Worm (Caenorhabditis elegans) whole organism, L2 larva: Measurements from ENCODE around the gene sdn-1.

Experiments used
- C34F6.9 ChIP-seq: fragments of 150-350 bp; optimal IDR thresholded peaks from 2 replicates; lab custom pipeline; 2014; ENCODE audit warnings: missing biosample characterization, missing genetic modification characterization
- F13H6.1 ChIP-seq: sonication (generic microtip); optimal IDR thresholded peaks from 2 replicates; lab custom pipeline; 2016; ENCODE audit warnings: missing genetic modification characterization, missing compliant biosample characterization
- R02D3.7 ChIP-seq: fragments of 150-350 bp; optimal IDR thresholded peaks from 2 replicates; lab custom pipeline; 2014; ENCODE audit warnings: missing biosample characterization, missing genetic modification characterization
- Y55F3AM.14 ChIP-seq: fragments of 200-800 bp; sonication (Bioruptor generic); optimal IDR thresholded peaks from 2 replicates; lab custom pipeline; 2018; ENCODE audit warnings: mild to moderate bottlenecking, missing genetic modification characterization, missing compliant biosample characterization
- ZK546.5 ChIP-seq: sonication (generic microtip); optimal IDR thresholded peaks from 2 replicates; lab custom pipeline; 2017; ENCODE audit warnings: missing biosample characterization, missing genetic modification characterization
- ama-1 ChIP-seq: fragments of 150-350 bp; optimal IDR thresholded peaks from 2 replicates; lab custom pipeline; 2018; ENCODE audit warnings: inconsistent platforms
- blmp-1 ChIP-seq: sonication (generic microtip); optimal IDR thresholded peaks from 2 replicates; lab custom pipeline; 2017; ENCODE audit warnings: missing genetic modification characterization, mild to moderate bottlenecking, missing compliant biosample characterization, antibody characterized with exemption, moderate library complexity; ENCODE audit not compliant: insufficient read depth
- ceh-16 ChIP-seq: fragments of 150-350 bp; optimal IDR thresholded peaks from 2 replicates; lab custom pipeline; 2014; ENCODE audit warnings: missing biosample characterization, missing genetic modification characterization
- ceh-82 ChIP-seq: fragments of 150-350 bp; optimal IDR thresholded peaks from 2 replicates; lab custom pipeline; 2014; ENCODE audit warnings: missing biosample characterization, missing genetic modification characterization
- elt-1 ChIP-seq: fragments of 150-350 bp; optimal IDR thresholded peaks from 2 replicates; lab custom pipeline; 2014; ENCODE audit warnings: missing biosample characterization, missing genetic modification characterization
- fos-1 ChIP-seq: fragments of 150-350 bp; optimal IDR thresholded peaks from 2 replicates; lab custom pipeline; 2014; ENCODE audit warnings: missing biosample characterization, missing genetic modification characterization
- lin-11 ChIP-seq: fragments of 150-350 bp; sonication (generic microtip); optimal IDR thresholded peaks from 2 replicates; lab custom pipeline; 2014; ENCODE audit warnings: missing biosample characterization, missing genetic modification characterization, inconsistent platforms, mixed read lengths
- lin-39 ChIP-seq: fragments of 150-350 bp; optimal IDR thresholded peaks from 2 replicates; lab custom pipeline; 2014; ENCODE audit warnings: missing biosample characterization, missing genetic modification reagents, missing genetic modification characterization
- lsy-2 ChIP-seq, 2 experiments: fragments of 150-350 bp in 1 of 2; sonication (generic microtip) in 1 of 2; optimal IDR thresholded peaks; 2 replicates each; lab custom pipeline; 2014 to 2017; ENCODE audit warnings: missing biosample characterization in 2 of 2, missing genetic modification characterization in 2 of 2
- mab-5 ChIP-seq: fragments of 150-350 bp; optimal IDR thresholded peaks from 2 replicates; lab custom pipeline; 2014; ENCODE audit warnings: missing biosample characterization, missing genetic modification characterization
- mbf-1 ChIP-seq: sonication (generic microtip); optimal IDR thresholded peaks from 2 replicates; lab custom pipeline; 2017; ENCODE audit warnings: missing biosample characterization, missing genetic modification characterization
- mdl-1 ChIP-seq, 2 experiments: fragments of 150-350 bp in 1 of 2; sonication (generic microtip) in 1 of 2; optimal IDR thresholded peaks; 2 replicates each; lab custom pipeline; 2017; ENCODE audit warnings: missing biosample characterization in 2 of 2, missing genetic modification characterization in 2 of 2
- nhr-12 ChIP-seq: fragments of 150-350 bp; optimal IDR thresholded peaks from 2 replicates; lab custom pipeline; 2014; ENCODE audit warnings: missing biosample characterization, missing genetic modification characterization
- nhr-129 ChIP-seq: fragments of 150-350 bp; optimal IDR thresholded peaks from 2 replicates; lab custom pipeline; 2014; ENCODE audit warnings: missing biosample characterization, missing genetic modification characterization
- nhr-21 ChIP-seq: fragments of 150-350 bp; optimal IDR thresholded peaks from 2 replicates; lab custom pipeline; 2014; ENCODE audit warnings: missing biosample characterization, missing genetic modification characterization
- nhr-23 ChIP-seq: fragments of 150-350 bp; optimal IDR thresholded peaks from 2 replicates; lab custom pipeline; 2014; ENCODE audit warnings: missing biosample characterization, missing genetic modification reagents, missing genetic modification characterization
- nhr-237 ChIP-seq: fragments of 150-350 bp; optimal IDR thresholded peaks from 2 replicates; lab custom pipeline; 2014; ENCODE audit warnings: missing biosample characterization, missing genetic modification characterization
- nhr-25 ChIP-seq: fragments of 150-350 bp; sonication (generic microtip); optimal IDR thresholded peaks from 3 replicates; lab custom pipeline; 2014; ENCODE audit warnings: missing biosample characterization, missing genetic modification characterization
- nhr-77 ChIP-seq: fragments of 150-350 bp; optimal IDR thresholded peaks from 2 replicates; lab custom pipeline; 2014; ENCODE audit warnings: missing biosample characterization, missing genetic modification characterization
- sem-4 ChIP-seq: fragments of 150-350 bp; optimal IDR thresholded peaks from 2 replicates; lab custom pipeline; 2014; ENCODE audit warnings: missing biosample characterization, missing genetic modification reagents, missing genetic modification characterization
- sma-3 ChIP-seq: sonication (generic microtip); optimal IDR thresholded peaks from 2 replicates; lab custom pipeline; 2016; ENCODE audit warnings: missing genetic modification reagents, missing genetic modification characterization, missing compliant biosample characterization
- sma-9 ChIP-seq, 2 experiments: fragments of 150-350 bp in 1 of 2; sonication (generic microtip) in 1 of 2; optimal IDR thresholded peaks; 2 replicates each; lab custom pipeline; 2014 to 2016; ENCODE audit warnings: missing genetic modification characterization in 2 of 2, mild to moderate bottlenecking in 1 of 2, missing biosample characterization in 1 of 2, missing compliant biosample characterization in 1 of 2, missing genetic modification reagents in 1 of 2, moderate library complexity in 1 of 2
- snpc-4 ChIP-seq: fragments of 150-350 bp; optimal IDR thresholded peaks from 2 replicates; lab custom pipeline; 2014; ENCODE audit warnings: missing biosample characterization, missing genetic modification characterization
- unc-55 ChIP-seq: fragments of 150-350 bp; sonication (generic microtip); optimal IDR thresholded peaks from 3 replicates; lab custom pipeline; 2014; ENCODE audit warnings: missing biosample characterization, missing genetic modification reagents, missing genetic modification characterization
- unc-62 ChIP-seq: fragments of 150-350 bp; optimal IDR thresholded peaks from 2 replicates; lab custom pipeline; 2014; ENCODE audit warnings: missing biosample characterization, missing genetic modification reagents, missing genetic modification characterization
- zag-1 ChIP-seq: fragments of 150-350 bp; optimal IDR thresholded peaks from 2 replicates; lab custom pipeline; 2014; ENCODE audit warnings: missing biosample characterization, missing genetic modification characterization
- ztf-11 ChIP-seq: sonication (generic microtip); optimal IDR thresholded peaks from 2 replicates; lab custom pipeline; 2017; ENCODE audit warnings: missing biosample characterization, missing genetic modification characterization
- ztf-4 ChIP-seq: fragments of 150-350 bp; optimal IDR thresholded peaks from 2 replicates; lab custom pipeline; 2014; ENCODE audit warnings: missing biosample characterization, missing genetic modification characterization

The sdn-1 gene

DNA sequence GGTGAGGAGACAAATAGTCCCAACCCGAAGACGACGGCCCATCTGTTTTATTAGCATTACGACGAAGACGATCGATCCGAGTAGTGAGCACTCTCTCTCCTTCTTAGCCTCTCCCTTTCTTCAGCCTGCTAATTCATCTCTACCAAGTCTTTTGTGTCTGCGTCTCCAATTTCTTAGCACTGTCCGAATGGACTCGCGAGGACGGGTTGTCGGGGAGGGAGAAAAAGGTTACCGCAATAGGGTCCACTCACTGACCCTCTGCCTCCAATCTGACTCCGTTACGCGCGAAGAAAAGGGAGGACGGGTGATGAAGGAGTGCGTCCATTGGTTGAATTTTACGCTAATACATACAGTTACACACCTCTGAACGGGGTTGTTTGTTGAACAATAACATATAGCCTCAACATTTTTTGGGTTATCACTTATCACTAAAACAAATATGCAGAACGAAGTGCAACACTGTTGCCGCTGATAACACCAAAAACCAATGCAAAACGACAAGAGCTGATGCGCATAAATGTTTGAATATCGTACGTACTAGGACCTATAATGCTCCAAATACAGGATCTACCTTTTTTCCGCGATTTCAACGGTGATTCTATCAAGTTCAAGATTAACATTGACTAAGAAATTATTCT lies 4.5 kb upstream of the sdn-1 start:
- TF ChIP-seq C34F6.9 (tag; lab: Kevin White, UChicago) (peak; percentile 50), Y55F3AM.14 (no peak), lin-39 (peak; percentile 31), unc-55 (GFP tag; lab: Kevin White, UChicago) (peak; percentile 12), ama-1 (lab: Kevin White, UChicago) (no peak), ceh-16 (tag; lab: Kevin White, UChicago) (peak; percentile 57), lsy-2 (tag; optimal IDR thresholded peaks at IDR 0.05; lab: Kevin White, UChicago) (peak in 1 of 2 experiments; percentile 12), elt-1 (tag; lab: Kevin White, UChicago) (no peak), mab-5 (tag; lab: Kevin White, UChicago) (peak; percentile 8), fos-1 (tag; lab: Kevin White, UChicago) (peak; percentile 25), F13H6.1 (peak; percentile 57), nhr-129 (tag; lab: Kevin White, UChicago) (peak; percentile 43), ztf-11 (tag; lab: Kevin White, UChicago) (no peak), lin-11 (tag; lab: Kevin White, UChicago) (no peak), sma-9 (GFP tag; optimal IDR thresholded peaks at IDR 0.05; lab: Kevin White, UChicago) (peak; percentile 35), sma-9 (tag; optimal IDR thresholded peaks at IDR 0.05; lab: Kevin White, UChicago) (no peak)
- TF ChIP-seq, all 48 proteins: peak for 10

DNA sequence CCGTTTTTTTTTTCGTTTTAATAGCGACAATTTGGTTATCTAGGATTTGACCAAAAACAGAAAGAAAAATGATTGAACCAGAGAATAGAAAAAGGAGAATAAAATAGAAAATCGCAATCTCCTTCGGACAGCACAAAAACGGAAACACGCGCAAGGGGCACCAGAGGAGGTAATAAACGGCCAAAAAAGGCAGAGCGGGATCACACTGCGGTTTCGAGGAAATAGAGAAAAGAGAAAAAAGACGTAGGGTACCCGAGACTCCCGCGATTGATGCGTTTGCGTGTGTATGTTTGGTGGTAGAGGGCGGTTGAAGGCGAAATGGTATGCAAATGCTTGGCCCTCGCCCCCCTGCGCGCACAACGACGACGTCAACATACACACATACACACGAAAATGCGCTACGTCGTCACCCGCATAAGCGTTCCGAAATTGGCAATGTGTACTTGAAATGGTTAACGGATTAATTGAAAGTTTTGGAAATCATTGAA lies 3.3 kb upstream of the sdn-1 start:
- TF ChIP-seq sem-4 (tag; lab: Kevin White, UChicago) (peak; percentile 2), ztf-4 (tag; lab: Kevin White, UChicago) (no peak), mab-5 (tag; lab: Kevin White, UChicago) (peak; percentile 15)

DNA sequence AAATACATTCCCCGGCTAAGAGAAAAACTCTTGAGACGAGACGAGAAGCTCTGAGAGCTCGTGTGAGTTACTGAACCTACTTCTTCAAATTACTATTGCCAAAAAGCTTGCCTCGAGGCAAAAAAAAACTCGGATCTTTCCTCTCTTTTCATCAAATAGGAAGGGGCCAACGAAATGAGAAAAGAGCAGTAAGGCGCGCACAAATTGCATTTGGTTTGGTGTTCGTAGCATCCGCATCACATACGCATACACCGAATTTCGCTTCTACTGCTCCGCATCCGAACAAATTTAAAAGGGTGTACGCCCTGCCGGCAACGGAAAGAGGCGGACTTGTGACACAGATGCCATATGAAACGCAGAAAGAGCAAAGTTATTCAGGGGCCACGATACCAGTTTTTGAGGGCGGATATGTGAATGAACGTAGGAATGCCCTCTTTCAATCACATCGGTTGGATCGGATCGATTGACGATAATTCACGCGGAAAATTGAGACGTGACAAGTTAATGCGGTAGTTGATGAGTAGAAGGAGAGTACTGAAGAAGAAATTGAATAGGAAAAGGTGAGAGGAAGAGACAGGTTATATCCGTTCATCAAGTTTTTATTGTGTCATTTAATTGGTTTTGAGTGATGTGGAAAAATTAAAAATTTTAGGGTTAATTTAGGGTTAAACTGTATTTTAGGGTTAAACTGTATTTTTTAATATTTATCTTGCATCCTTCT lies 1.7 kb upstream of the sdn-1 start:
- TF ChIP-seq zag-1 (tag; lab: Kevin White, UChicago) (peak; percentile 15), C34F6.9 (tag; lab: Kevin White, UChicago) (no peak), nhr-25 (tag; lab: Kevin White, UChicago) (peak; percentile 44), nhr-129 (tag; lab: Kevin White, UChicago) (peak; percentile 7)

DNA sequence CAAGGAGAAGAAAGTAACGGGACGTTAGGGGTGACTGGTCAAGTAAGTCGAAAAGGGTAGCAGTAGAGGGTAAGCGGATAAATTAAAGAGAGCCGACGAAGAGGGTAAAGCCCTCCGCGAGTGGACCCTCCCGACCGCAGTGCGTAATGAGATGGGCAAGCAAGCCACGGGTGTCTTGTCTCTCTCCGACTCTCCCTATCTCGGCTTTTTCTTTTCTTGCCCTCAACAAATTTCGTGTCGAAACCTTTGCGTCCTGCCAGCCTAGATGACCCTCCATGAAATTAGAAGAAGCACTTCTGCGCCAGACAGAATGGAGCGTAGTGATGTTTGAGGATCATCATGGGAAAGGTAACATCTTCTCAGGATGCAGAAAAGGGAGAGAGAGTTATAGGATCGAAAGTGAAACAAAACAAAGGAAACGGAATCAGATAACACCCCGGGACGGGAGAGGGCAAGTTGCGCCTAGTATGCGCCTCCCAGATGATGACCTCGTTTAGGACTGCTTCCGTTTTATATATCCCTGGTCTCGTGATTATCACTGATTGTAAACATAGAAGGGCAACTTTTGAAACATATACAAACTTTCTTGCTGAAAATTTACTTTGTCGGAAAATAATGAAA lies 732 bp upstream of the sdn-1 start:
- TF ChIP-seq sma-9 (GFP tag; optimal IDR thresholded peaks at IDR 0.05; lab: Kevin White, UChicago): peak; percentile 0
- TF ChIP-seq sma-9 (tag; optimal IDR thresholded peaks at IDR 0.05; lab: Kevin White, UChicago): no peak
- peak; percentile 29 for TF ChIP-seq nhr-129 (tag; lab: Kevin White, UChicago)
- TF ChIP-seq ztf-4 (tag; lab: Kevin White, UChicago): no peak
- no peak for TF ChIP-seq nhr-77
- no peak for TF ChIP-seq elt-1 (tag; lab: Kevin White, UChicago)
- TF ChIP-seq lsy-2 (tag; optimal IDR thresholded peaks at IDR 0.05; lab: Kevin White, UChicago): peak in 1 of 2 experiments; percentile 24
- TF ChIP-seq mbf-1 (tag; lab: Kevin White, UChicago): no peak
- TF ChIP-seq Y55F3AM.14: no peak
- TF ChIP-seq nhr-237 (tag; lab: Kevin White, UChicago): no peak
- no peak for TF ChIP-seq F13H6.1
- peak; percentile 72 for TF ChIP-seq nhr-21
- no peak for TF ChIP-seq snpc-4 (tag; lab: Kevin White, UChicago)
- TF ChIP-seq lin-11 (tag; lab: Kevin White, UChicago): no peak
- no peak for TF ChIP-seq nhr-12
- TF ChIP-seq ceh-82 (tag; lab: Kevin White, UChicago): no peak
- TF ChIP-seq sma-3 (GFP tag; lab: Kevin White, UChicago): peak; percentile 9
- peak; percentile 15 for TF ChIP-seq nhr-25 (tag; lab: Kevin White, UChicago)
- TF ChIP-seq R02D3.7: no peak
- peak; percentile 60 for TF ChIP-seq blmp-1 (tag; lab: Kevin White, UChicago)
- TF ChIP-seq unc-55 (GFP tag; lab: Kevin White, UChicago): no peak
- no peak for TF ChIP-seq ceh-16 (tag; lab: Kevin White, UChicago)
- no peak for TF ChIP-seq nhr-23 (tag; lab: Kevin White, UChicago)
- TF ChIP-seq ZK546.5: no peak
- TF ChIP-seq unc-62 (GFP tag; lab: Kevin White, UChicago): no peak
- no peak for TF ChIP-seq mdl-1 (tag; optimal IDR thresholded peaks at IDR 0.05; lab: Kevin White, UChicago)
